Worm (Caenorhabditis elegans) whole organism, late embryonic: Measurements from ENCODE around the gene Y66D12A.13.

Experiments used
- F13H6.1 ChIP-seq: sonication (generic microtip); optimal IDR thresholded peaks from 2 replicates; lab custom pipeline; 2016; ENCODE audit warnings: missing genetic modification characterization, missing compliant biosample characterization
- K02D7.2 ChIP-seq: sonication (generic microtip); optimal IDR thresholded peaks from 2 replicates; lab custom pipeline; 2017; ENCODE audit warnings: mild to moderate bottlenecking, missing genetic modification characterization, missing compliant biosample characterization
- ama-1 ChIP-seq: fragments of 150-350 bp; optimal IDR thresholded peaks from 2 replicates; lab custom pipeline; 2014
- ceh-45 ChIP-seq: fragments of 200-800 bp; sonication (Bioruptor generic); IDR thresholded peaks from 2 replicates; pipeline ENCODE4 v1.3.6; 2022; ENCODE audit warnings: missing genetic modification reagents, missing genetic modification characterization, missing compliant biosample characterization
- hlh-8 ChIP-seq: sonication (generic microtip); optimal IDR thresholded peaks from 2 replicates; lab custom pipeline; 2016; ENCODE audit warnings: missing genotype, missing genetic modification characterization, missing compliant biosample characterization

DNA sequence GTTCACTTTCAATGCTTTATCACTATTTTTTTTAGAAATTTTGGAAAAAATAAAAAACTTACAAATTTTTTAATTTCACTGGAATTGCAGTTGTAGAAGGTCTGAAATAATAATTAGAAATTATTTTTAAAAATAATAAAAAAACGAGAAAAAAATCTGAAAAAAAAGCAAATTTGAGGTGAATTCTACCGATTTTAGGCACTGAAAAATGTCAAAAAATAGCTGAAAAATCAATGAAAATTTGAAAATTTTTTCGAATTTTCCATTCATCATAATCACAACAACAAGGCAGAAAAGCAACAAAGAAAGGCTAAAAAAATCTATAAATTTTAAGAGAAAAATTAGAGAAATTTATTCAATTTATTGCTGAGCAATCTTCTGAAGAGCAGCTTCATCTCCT is 47.5 kb upstream of the Y66D12A.13 start, which contains the start of gene nars-2:
- TF ChIP-seq hlh-8 (tag; lab: Kevin White, UChicago) (no peak), K02D7.2 (no peak), ceh-45 (GFP tag; lab: Robert Waterston, UW) (no peak), F13H6.1 (no peak), ama-1 (lab: Kevin White, UChicago) (no peak)
